Fruit fly (Drosophila melanogaster) whole organism, adult: Measurements from ENCODE around the gene Hira.
A peak's percentile ranks its signal among the peaks of the same experiment; 100 is the strongest.

Source experiments
- CG11617 ChIP-seq: fragments of 200-800 bp; sonication (Bioruptor generic); optimal IDR thresholded peaks from 2 replicates; lab custom pipeline; 2017; ENCODE audit warnings: mild to moderate bottlenecking, missing biosample characterization, missing genetic modification reagents, missing genetic modification characterization
- CG12768 ChIP-seq: fragments of 200-800 bp; sonication (Bioruptor generic); optimal IDR thresholded peaks from 2 replicates; lab custom pipeline; 2017; ENCODE audit warnings: missing biosample characterization, missing genetic modification characterization, mild to moderate bottlenecking, moderate library complexity, missing genetic modification reagents
- CG14711 ChIP-seq: fragments of 200-800 bp; sonication (Bioruptor generic); optimal IDR thresholded peaks from 2 replicates; lab custom pipeline; 2018; ENCODE audit warnings: missing biosample characterization, mild to moderate bottlenecking, missing genetic modification characterization, moderate library complexity
- CG33017 ChIP-seq: fragments of 200-800 bp; sonication (Bioruptor generic); optimal IDR thresholded peaks from 2 replicates; lab custom pipeline; 2018; ENCODE audit warnings: missing biosample characterization, mild to moderate bottlenecking, missing genetic modification characterization, moderate library complexity
- CG5204 ChIP-seq: fragments of 200-800 bp; sonication (Bioruptor generic); optimal IDR thresholded peaks from 2 replicates; lab custom pipeline; 2016; ENCODE audit warnings: missing biosample characterization, missing genetic modification characterization
- CG7045 ChIP-seq: fragments of 200-800 bp; sonication (Bioruptor generic); optimal IDR thresholded peaks from 2 replicates; lab custom pipeline; 2017; ENCODE audit warnings: missing biosample characterization, mild to moderate bottlenecking, missing genetic modification characterization
- CG7101 ChIP-seq: fragments of 200-800 bp; sonication (Bioruptor generic); optimal IDR thresholded peaks from 2 replicates; lab custom pipeline; 2018; ENCODE audit warnings: missing biosample characterization, mild to moderate bottlenecking, missing genetic modification characterization, moderate library complexity
- Clk ChIP-seq: fragments of 200-800 bp; sonication (Bioruptor generic); optimal IDR thresholded peaks from 2 replicates; lab custom pipeline; 2017; ENCODE audit warnings: missing biosample characterization, missing genetic modification characterization
- Hr96 ChIP-seq: fragments of 200-800 bp; sonication (Bioruptor generic); optimal IDR thresholded peaks from 2 replicates; lab custom pipeline; 2016; ENCODE audit warnings: missing biosample characterization, missing genetic modification characterization
- Mnt ChIP-seq: fragments of 200-800 bp; sonication (Bioruptor generic); optimal IDR thresholded peaks from 2 replicates; lab custom pipeline; 2016; ENCODE audit warnings: missing biosample characterization, mild to moderate bottlenecking, missing genetic modification characterization
- bab1 ChIP-seq: fragments of 200-800 bp; sonication (Bioruptor generic); optimal IDR thresholded peaks from 3 replicates; lab custom pipeline; 2019; ENCODE audit warnings: missing biosample characterization, mild to moderate bottlenecking, missing genetic modification characterization, moderate library complexity
- cic ChIP-seq: fragments of 200-800 bp; sonication (Bioruptor generic); optimal IDR thresholded peaks from 2 replicates; lab custom pipeline; 2017; ENCODE audit warnings: missing biosample characterization, mild to moderate bottlenecking, missing genetic modification characterization, moderate library complexity
- cnc ChIP-seq, 2 experiments: fragments of >200 bp; optimal IDR thresholded peaks; 2 replicates each; lab custom pipeline; 2017
- kay ChIP-seq: fragments of 200-800 bp; sonication (Bioruptor generic); peaks from one replicate; lab custom pipeline; 2016; ENCODE audit warnings: missing biosample characterization, missing genetic modification characterization, borderline replicate concordance
- ovo ChIP-seq: fragments of 200-800 bp; sonication (Bioruptor generic); optimal IDR thresholded peaks from 2 replicates; lab custom pipeline; 2016; ENCODE audit warnings: missing biosample characterization, missing genetic modification characterization
- pad ChIP-seq: fragments of 200-800 bp; sonication (Bioruptor generic); optimal IDR thresholded peaks from 3 replicates; lab custom pipeline; 2017; ENCODE audit warnings: missing biosample characterization, missing genetic modification characterization, mild to moderate bottlenecking, moderate library complexity, missing genetic modification reagents
- tj ChIP-seq: fragments of 200-800 bp; sonication (Bioruptor generic); optimal IDR thresholded peaks from 3 replicates; lab custom pipeline; 2017; ENCODE audit warnings: missing biosample characterization, mild to moderate bottlenecking, missing genetic modification characterization, moderate library complexity
- toe ChIP-seq: fragments of 200-800 bp; sonication (Bioruptor generic); optimal IDR thresholded peaks from 2 replicates; lab custom pipeline; 2016; ENCODE audit warnings: missing biosample characterization, missing genetic modification characterization

Hira gene

DNA sequence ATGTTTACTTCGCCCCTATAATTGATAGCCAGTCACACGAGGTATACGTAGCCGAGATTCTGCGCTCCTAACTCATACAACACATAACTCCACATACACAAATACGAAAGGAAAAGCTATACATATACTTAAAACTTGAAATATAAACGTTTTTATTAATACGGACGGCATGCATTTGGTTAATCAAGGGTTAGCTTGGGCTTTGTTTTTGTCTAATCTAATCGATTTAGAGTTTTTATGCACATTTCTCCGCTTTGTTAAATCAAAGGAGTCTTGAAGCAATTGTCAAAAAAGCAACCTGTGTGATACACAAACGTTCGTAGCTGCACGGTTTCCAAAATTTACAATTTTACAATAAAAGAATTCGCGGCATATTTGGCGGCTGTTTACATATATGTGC, 14.7 kb downstream of the Hira start, which contains the start of gene Tom40:
TSS of gene Tom40 (plus strand) at position 301 of the 400 bp plus-strand sequence.
- TF ChIP-seq CG12768 (GFP tag; lab: Kevin White, UChicago) (no peak), toe (GFP tag; lab: Kevin White, UChicago) (no peak), ovo (no peak), CG11617 (GFP tag; lab: Kevin White, UChicago) (no peak), CG14711 (tag; lab: Kevin White, UChicago) (no peak), pad (GFP tag; lab: Kevin White, UChicago) (no peak), cic (no peak)

DNA sequence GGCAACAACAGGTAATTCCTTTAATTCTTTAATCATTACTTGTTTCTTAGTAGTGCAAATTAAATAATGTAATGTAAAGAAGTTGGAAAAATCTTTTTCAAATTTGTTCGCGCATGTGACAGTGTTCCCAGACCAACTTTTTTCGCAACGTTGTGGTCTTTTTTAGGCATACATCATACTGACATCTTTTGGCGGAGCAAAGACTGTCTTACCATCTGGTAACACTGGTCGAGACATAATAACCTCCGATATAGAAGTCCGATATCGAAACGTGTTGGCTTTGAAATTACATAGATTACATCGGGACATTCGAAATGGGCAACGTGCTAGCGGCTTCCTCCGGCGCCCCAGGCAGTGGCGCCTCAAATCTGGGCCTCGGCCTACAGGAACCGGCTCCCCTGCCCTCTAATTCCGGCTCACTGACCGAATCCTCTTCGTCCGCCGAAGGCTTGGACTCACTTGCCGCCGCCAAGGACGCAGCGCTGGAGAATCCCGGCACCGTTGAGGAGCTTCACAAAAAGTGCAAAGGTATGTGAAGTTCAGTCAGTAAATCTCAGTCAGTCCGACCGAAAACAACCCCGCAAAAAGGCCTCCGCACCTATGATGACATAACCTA, 15.3 kb downstream of the Hira start:
- TF ChIP-seq bab1 (GFP tag; lab: Kevin White, UChicago) = peak; percentile 29
- peak; percentile 17 for TF ChIP-seq CG14711 (tag; lab: Kevin White, UChicago)
- TF ChIP-seq CG12768 (GFP tag; lab: Kevin White, UChicago) = no peak
- no peak for TF ChIP-seq Clk (GFP tag; lab: Kevin White, UChicago)
- no peak for TF ChIP-seq pad (GFP tag; lab: Kevin White, UChicago)
- TF ChIP-seq kay (GFP tag; lab: Kevin White, UChicago) = no peak
- TF ChIP-seq cnc (optimal IDR thresholded peaks at IDR 0.05; lab: Kevin White, UChicago) = no peak
- peak; percentile 20 for TF ChIP-seq CG7101 (tag; lab: Kevin White, UChicago)
- peak; percentile 54 for TF ChIP-seq Mnt (GFP tag; lab: Kevin White, UChicago)

DNA sequence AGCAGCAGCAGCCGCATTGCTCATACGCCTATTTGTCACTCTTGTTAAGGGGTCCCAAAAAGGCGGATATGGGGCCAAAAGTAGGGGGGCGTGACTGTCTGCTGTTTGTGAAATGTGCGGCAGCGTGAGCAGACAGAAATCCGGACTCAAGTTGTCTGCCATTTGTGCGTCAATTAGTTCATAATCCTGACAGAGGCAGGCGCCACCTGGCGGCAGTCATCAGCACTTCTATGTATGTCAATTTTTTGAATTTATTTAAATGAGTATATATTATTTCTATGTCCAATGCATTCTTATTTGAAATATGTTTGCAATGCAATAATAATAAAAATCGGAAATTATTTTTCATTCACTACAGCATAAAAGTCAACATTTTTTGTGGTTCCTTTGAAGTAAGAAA, 22.1 kb downstream of the Hira start:
- TF ChIP-seq Clk (GFP tag; lab: Kevin White, UChicago) (no peak), bab1 (GFP tag; lab: Kevin White, UChicago) (no peak), CG7101 (tag; lab: Kevin White, UChicago) (no peak), CG33017 (tag; lab: Kevin White, UChicago) (no peak), toe (GFP tag; lab: Kevin White, UChicago) (no peak), tj (GFP tag; lab: Kevin White, UChicago) (no peak), Hr96 (GFP tag; lab: Kevin White, UChicago) (no peak)

DNA sequence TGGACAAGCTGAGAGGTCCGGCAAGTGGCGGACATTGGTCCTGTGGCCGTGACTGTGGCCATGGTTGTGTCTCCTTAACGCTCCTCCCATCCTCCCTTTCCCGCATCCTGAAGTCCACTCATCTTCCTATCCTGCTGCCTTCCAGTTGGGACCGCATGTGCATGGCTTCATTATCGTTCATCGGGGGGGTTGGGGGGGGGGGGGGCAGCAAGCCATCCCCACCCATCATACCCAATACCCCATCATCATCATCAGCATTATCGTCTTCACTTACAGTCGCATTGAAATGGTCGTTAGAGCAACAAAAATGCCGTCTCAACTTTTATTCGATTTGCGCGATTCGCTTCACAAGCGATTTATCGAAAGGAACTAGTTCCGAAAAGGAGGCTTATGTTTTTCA, 24.4 kb downstream of the Hira start:
- TF ChIP-seq kay (GFP tag; lab: Kevin White, UChicago) (no peak), CG14711 (tag; lab: Kevin White, UChicago) (no peak), Clk (GFP tag; lab: Kevin White, UChicago) (no peak), Hr96 (GFP tag; lab: Kevin White, UChicago) (no peak), CG7045 (GFP tag; lab: Kevin White, UChicago) (no peak), pad (GFP tag; lab: Kevin White, UChicago) (no peak), bab1 (GFP tag; lab: Kevin White, UChicago) (no peak), cic (no peak), cnc (optimal IDR thresholded peaks at IDR 0.05; lab: Kevin White, UChicago) (no peak), CG33017 (tag; lab: Kevin White, UChicago) (no peak), CG11617 (GFP tag; lab: Kevin White, UChicago) (no peak)

DNA sequence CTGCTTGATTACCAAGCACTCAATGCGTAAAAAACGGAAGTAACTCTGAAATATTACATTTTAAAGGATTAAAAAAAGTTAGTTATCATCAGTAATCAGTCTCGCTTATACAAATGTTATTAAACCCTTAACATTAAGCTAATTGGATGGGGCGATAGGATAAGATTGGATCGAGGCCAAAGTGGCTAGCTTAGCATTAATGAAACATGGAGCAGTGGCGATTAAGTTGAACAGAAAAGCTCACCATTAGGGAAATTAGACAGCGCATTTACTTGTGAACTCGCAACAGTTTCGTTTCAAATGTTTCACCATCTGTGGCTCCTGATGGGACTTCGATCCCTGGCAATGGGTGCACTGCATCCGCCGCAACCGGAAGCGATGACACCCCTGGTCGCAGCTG, 42.8 kb downstream of the Hira start, which contains the start of gene Ir7a:
TSS of gene Ir7a (plus strand) at position 301 of the 400 bp plus-strand sequence.
- TF ChIP-seq ovo = no peak
- TF ChIP-seq CG12768 (GFP tag; lab: Kevin White, UChicago) = no peak
- TF ChIP-seq Hr96 (GFP tag; lab: Kevin White, UChicago) = no peak
- TF ChIP-seq cic = no peak
- TF ChIP-seq tj (GFP tag; lab: Kevin White, UChicago) = no peak
- no peak for TF ChIP-seq CG11617 (GFP tag; lab: Kevin White, UChicago)
- TF ChIP-seq CG33017 (tag; lab: Kevin White, UChicago) = no peak
- TF ChIP-seq pad (GFP tag; lab: Kevin White, UChicago) = no peak
- no peak for TF ChIP-seq kay (GFP tag; lab: Kevin White, UChicago)
- TF ChIP-seq CG14711 (tag; lab: Kevin White, UChicago) = no peak
- TF ChIP-seq CG5204 = no peak
- no peak for TF ChIP-seq CG7045 (GFP tag; lab: Kevin White, UChicago)
- TF ChIP-seq bab1 (GFP tag; lab: Kevin White, UChicago) = no peak
- TF ChIP-seq Mnt (GFP tag; lab: Kevin White, UChicago) = no peak

dm6 chrX:7768147-7768787, 46.3 kb downstream of the Hira start, which contains the start of gene CG34338:
TSS of gene CG34338 (plus strand) at chrX:7768737.
- TF ChIP-seq tj (GFP tag; lab: Kevin White, UChicago) (no peak), CG7045 (GFP tag; lab: Kevin White, UChicago) (no peak), CG11617 (GFP tag; lab: Kevin White, UChicago) (no peak), toe (GFP tag; lab: Kevin White, UChicago) (no peak), bab1 (GFP tag; lab: Kevin White, UChicago) (no peak), CG7101 (tag; lab: Kevin White, UChicago) (no peak), cic (no peak), CG5204 (no peak), kay (GFP tag; lab: Kevin White, UChicago) (no peak), Clk (GFP tag; lab: Kevin White, UChicago) (no peak), CG12768 (GFP tag; lab: Kevin White, UChicago) (no peak), CG33017 (tag; lab: Kevin White, UChicago) (no peak), CG14711 (tag; lab: Kevin White, UChicago) (no peak)
